Worm (Caenorhabditis elegans): ENCODE results near the gene str-252.
A peak's percentile ranks its signal among the peaks of the same experiment; 100 is the strongest.

str-252 gene

DNA sequence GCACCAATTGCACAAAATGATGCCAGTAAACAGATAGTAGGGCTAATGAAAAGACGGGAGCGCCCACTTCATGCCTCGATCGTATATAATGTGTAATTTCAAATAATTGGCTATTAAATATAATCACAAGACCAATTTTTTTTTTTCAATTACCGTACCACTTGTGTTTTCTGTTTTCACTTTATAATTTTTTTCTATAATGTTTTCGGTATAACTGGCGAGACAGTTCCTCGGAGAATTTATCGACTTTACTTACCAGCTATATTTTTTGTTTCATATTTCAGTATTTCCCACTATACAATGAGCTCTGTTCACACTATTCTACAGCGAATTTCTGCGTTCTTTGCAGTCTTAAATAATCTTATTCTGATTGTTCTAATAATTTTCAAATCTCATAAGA is at the start of gene str-252:
TSS of gene str-252 (plus strand) at position 301 of the 400 bp plus-strand sequence.
- TF ChIP-seq mab-9 (GFP tag; IDR thresholded peaks at IDR 0.05) (no peak), rnt-1 (tag; optimal IDR thresholded peaks at IDR 0.05) (no peak), hlh-17 (GFP tag; optimal IDR thresholded peaks at IDR 0.05; ENCODE audit: borderline replicate concordance) (no peak), nhr-84 (tag; optimal IDR thresholded peaks at IDR 0.05) (no peak), skn-1 (tag; optimal IDR thresholded peaks at IDR 0.05) (no peak), ets-5 (GFP tag; IDR thresholded peaks at IDR 0.05) (no peak), snpc-4 (tag; optimal IDR thresholded peaks at IDR 0.05) (no peak), lsy-2 (tag; optimal IDR thresholded peaks at IDR 0.05) (no peak), lir-3 (tag; optimal IDR thresholded peaks at IDR 0.05; ENCODE audit: poor library complexity) (no peak)

DNA sequence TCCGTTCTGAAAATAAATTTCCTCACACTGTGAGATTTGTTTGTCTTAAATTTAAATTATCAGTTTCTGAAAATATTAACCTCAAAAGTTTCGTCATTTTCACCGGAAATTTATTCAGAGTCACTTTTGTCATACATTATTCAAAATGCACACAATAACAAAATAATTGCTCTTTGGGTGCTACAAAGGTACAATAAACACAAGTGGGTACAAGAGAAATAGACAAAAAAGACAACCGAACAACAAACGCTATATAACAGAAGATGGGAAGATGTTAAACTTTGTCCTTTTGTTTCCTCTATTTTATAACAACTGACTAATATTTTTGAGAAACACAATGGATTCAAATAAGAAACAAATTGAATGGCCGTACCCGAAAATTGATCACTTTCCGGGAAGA is 46.7 kb upstream of the str-252 start:
- TF ChIP-seq nhr-19 (GFP tag; conservative IDR thresholded peaks at IDR 0.05) (peak; percentile 14; the same call in 1 of the 2 replicates), fkh-4 (tag; optimal IDR thresholded peaks at IDR 0.05; ENCODE audit: borderline replicate concordance) (no peak), nhr-11 (tag; optimal IDR thresholded peaks at IDR 0.05) (peak; percentile 85)

DNA sequence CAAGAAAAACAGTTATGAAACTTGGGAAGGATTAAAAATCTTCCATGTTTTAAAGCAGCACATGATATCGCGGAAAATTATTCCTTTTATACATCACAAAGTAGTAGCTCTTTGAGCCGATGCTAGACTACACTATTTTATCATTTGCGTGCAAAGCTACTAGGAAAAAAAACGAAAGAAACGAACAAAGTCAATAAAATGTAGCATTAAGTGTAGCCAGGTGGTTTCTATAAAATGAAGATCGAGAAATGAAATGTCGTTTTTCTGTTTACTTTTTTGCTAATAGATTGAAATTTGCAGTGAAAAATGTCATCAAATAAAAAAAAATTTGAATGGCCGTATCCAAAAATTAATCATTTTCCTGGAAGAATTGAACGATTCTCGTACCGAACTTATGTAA is 43.4 kb upstream of the str-252 start, which contains the start of gene cpt-5:
TSS of gene cpt-5 (plus strand) at position 301 of the 400 bp plus-strand sequence.
- TF ChIP-seq mep-1 (tag; optimal IDR thresholded peaks at IDR 0.05) (no peak), efl-3 (GFP tag; optimal IDR thresholded peaks at IDR 0.05) (no peak)

DNA sequence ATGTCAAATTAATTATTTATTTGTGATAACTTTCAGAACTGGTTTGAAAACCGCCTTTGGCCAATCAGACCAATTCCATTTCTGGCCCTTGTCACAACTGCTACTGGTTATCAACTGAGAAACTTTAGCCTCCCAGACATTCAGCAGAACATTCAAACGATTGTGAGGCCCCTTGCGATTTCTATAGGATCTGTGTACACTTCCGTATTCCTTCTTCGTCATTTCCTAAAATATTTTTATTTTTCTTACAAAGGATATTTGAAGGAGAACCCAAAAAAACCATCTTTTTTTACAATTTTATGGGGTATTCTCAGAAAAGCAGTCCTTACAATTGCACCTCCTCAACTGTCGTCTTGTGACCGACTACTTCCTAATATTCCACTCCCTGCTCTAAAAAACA is 43.0 kb upstream of the str-252 start:
- peak; percentile 1 for TF ChIP-seq nhr-85 (tag)
- TF ChIP-seq ztf-11 (tag; optimal IDR thresholded peaks at IDR 0.05), result no peak

DNA sequence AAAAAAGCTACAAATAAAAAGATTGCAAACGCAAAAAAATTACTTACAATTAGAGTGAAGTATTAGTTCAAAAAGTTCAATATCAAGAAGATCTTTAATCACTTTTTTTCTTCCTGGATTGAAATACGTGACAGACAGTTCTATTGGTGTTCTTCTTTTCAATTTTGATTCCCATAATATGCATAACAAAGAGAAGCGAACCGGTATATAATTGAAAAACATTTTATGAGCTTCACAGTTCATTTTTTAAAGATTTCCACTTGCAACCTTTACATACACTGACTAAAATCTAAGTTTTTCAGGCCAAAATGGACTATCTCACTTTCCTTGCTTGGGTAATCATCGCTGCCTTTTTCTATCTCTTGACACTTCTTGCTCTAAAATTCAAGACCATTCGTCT is 39.8 kb upstream of the str-252 start, which contains the start of gene T22G5.1:
TSS of gene T22G5.1 (plus strand) at position 301 of the 400 bp plus-strand sequence.
- TF ChIP-seq mdl-1 (tag; optimal IDR thresholded peaks at IDR 0.05) (no peak), aly-2 (tag; optimal IDR thresholded peaks at IDR 0.05) (no peak), nhr-19 (GFP tag; conservative IDR thresholded peaks at IDR 0.05) (no peak)

DNA sequence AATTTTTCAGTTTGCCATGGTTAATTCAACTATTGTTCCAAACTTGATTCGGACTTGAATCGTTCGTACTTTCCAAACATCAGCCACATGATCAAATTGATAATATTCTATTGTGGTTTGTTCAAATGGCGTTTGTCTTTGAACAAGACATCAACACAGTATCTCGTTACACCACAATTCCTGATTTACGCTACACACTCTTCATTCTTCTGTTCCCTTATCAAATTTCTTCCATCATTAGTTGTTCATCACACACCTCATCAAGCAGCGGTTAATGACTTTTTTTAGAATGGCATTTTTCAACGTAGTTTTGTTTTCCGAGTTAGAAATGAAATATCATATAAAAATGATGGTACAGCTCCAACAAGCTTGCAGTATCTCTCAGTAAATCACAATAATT is 38.1 kb upstream of the str-252 start:
- TF ChIP-seq rnt-1 (tag; optimal IDR thresholded peaks at IDR 0.05) (no peak), sptf-1 (tag; optimal IDR thresholded peaks at IDR 0.05) (no peak), blmp-1 (tag; optimal IDR thresholded peaks at IDR 0.05) (peak; percentile 48), efl-1 (optimal IDR thresholded peaks at IDR 0.05) (no peak), efl-1 (GFP tag; optimal IDR thresholded peaks at IDR 0.05 in 1 of 2) (no peak), jun-1 (tag; optimal IDR thresholded peaks at IDR 0.05) (no peak), lin-35 (GFP tag; optimal IDR thresholded peaks at IDR 0.05) (peak in 1 of 2 experiments; percentile 20), C04F5.9 (tag; optimal IDR thresholded peaks at IDR 0.05) (no peak), mdl-1 (tag; optimal IDR thresholded peaks at IDR 0.05) (peak in 1 of 2 experiments; percentile 13), elt-3 (tag; optimal IDR thresholded peaks at IDR 0.05) (peak in 3 of 6 experiments; percentile 24 to 59 (median 31)), pag-3 (tag; optimal IDR thresholded peaks at IDR 0.05; ENCODE audit: borderline replicate concordance, insufficient read depth) (peak; percentile 42), nhr-28 (tag; optimal IDR thresholded peaks at IDR 0.05) (no peak), lin-14 (GFP tag; optimal IDR thresholded peaks at IDR 0.05) (peak; percentile 46), dpl-1 (GFP tag; optimal IDR thresholded peaks at IDR 0.05) (peak in 1 of 3 experiments; percentile 35), nhr-71 (tag; optimal IDR thresholded peaks at IDR 0.05) (peak; percentile 26), egl-27 (tag; optimal IDR thresholded peaks at IDR 0.05) (no peak), elt-2 (tag; optimal IDR thresholded peaks at IDR 0.05) (peak; percentile 76), nhr-20 (tag; optimal IDR thresholded peaks at IDR 0.05) (peak; percentile 48), snu-23 (GFP tag; optimal IDR thresholded peaks at IDR 0.05) (peak; percentile 7), nhr-85 (tag) (peak; percentile 28), pqm-1 (tag; optimal IDR thresholded peaks at IDR 0.05) (no peak)
